Worm (Caenorhabditis elegans): ENCODE data around the gene Y75B8A.44.
A peak's percentile ranks its signal among the peaks of the same experiment; 100 is the strongest.

DNA sequence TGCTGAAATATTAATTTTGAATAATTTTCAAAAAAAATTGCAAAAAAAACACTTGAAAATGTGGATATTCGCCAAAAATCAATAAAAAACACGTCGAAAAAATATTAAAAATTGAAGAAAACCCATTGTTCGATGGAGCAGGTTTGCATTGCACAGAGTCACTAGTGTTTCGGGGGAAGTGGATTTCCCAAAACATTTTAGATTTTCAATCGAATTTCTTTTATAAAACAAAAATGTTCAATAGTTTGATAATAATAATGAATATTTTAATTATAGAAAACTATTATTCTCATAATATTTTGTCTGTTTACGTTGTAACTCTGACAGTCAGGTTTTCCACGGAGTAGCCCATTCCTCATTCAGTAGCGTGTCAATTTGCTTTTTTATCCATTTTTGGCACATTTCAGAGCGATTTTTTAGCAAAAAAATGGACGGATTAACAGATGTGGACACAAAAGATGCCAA, 24.4 kb downstream of the Y75B8A.44 start, which contains the start of the genes gex-4 and gphr-1:
- TF ChIP-seq dao-5 (tag; optimal IDR thresholded peaks at IDR 0.05) (no peak), him-1 (tag; optimal IDR thresholded peaks at IDR 0.05) (no peak), W03F9.2 (tag; optimal IDR thresholded peaks at IDR 0.05) (peak; percentile 52)
